Fruit fly (Drosophila melanogaster) whole organism, adult: ENCODE results near the gene Ldsdh1.

Source experiments
- Hr96 ChIP-seq: fragments of 200-800 bp; sonication (Bioruptor generic); optimal IDR thresholded peaks from 2 replicates; lab custom pipeline; 2016; ENCODE audit warnings: missing biosample characterization, missing genetic modification characterization
- pad ChIP-seq: fragments of 200-800 bp; sonication (Bioruptor generic); optimal IDR thresholded peaks from 3 replicates; lab custom pipeline; 2017; ENCODE audit warnings: missing biosample characterization, missing genetic modification characterization, mild to moderate bottlenecking, moderate library complexity, missing genetic modification reagents

DNA sequence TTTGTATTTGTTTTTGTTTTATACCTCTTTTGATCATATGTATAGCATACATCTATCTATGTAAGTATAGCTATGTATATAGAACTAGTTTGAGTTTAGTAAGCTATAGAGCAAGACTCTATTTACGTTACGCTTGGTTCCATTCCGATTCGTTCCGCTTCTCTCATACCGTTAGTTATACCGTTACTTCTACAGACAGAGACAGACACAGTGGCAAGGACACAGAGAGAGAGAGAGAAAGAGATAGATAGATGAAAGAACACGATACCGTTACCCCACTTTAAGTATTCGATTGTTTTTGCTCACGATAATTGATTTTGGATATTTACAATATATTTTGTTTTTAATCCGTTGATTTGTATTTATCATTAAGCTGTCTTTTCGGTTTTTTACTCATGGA is 34.9 kb downstream of the Ldsdh1 start:
- no peak for TF ChIP-seq pad (GFP tag; lab: Kevin White, UChicago)
- TF ChIP-seq Hr96 (GFP tag; lab: Kevin White, UChicago): no peak
